Worm (Caenorhabditis elegans): Measurements from ENCODE around the gene zipt-17.

zipt-17 gene

ce11 chrIV:17405530-17405929 lies 38.3 kb upstream of the zipt-17 start, which contains the start of gene pmp-4:
Gene pmp-4, minus strand, starts transcription at chrIV:17405630.
- TF ChIP-seq B0035.1 (tag; optimal IDR thresholded peaks at IDR 0.05): no peak
- TF ChIP-seq nhr-80 (tag; optimal IDR thresholded peaks at IDR 0.05): peak; percentile 54

ce11 chrIV:17399455-17399854 lies 32.3 kb upstream of the zipt-17 start, which contains the start of gene T02D1.4:
Gene T02D1.4, plus strand, starts transcription at chrIV:17399755.
- TF ChIP-seq attf-6 (GFP tag; IDR thresholded peaks at IDR 0.05) (no peak), rcor-1 (GFP tag; IDR thresholded peaks at IDR 0.05) (no peak), F37B4.10 (GFP tag; IDR thresholded peaks at IDR 0.05) (no peak), somi-1 (GFP tag; optimal IDR thresholded peaks at IDR 0.05) (no peak), rec-8 (tag; optimal IDR thresholded peaks at IDR 0.05) (no peak), F22D6.2 (tag; optimal IDR thresholded peaks at IDR 0.05) (no peak), akir-1 (GFP tag; optimal IDR thresholded peaks at IDR 0.05) (no peak), D2030.7 (GFP tag; IDR thresholded peaks at IDR 0.05) (no peak), hsf-1 (GFP tag; IDR thresholded peaks at IDR 0.05) (no peak), C06A6.2 (GFP tag; conservative IDR thresholded peaks at IDR 0.05) (no peak)

ce11 chrIV:17395910-17396309 lies 28.7 kb upstream of the zipt-17 start, which contains the start of gene sru-15:
Gene sru-15, plus strand, starts transcription at chrIV:17396210.
- TF ChIP-seq hsf-1 (GFP tag; IDR thresholded peaks at IDR 0.05) (no peak), lag-1 (GFP tag; IDR thresholded peaks at IDR 0.05) (no peak), bed-2 (GFP tag; IDR thresholded peaks at IDR 0.05) (no peak), athp-1 (tag; optimal IDR thresholded peaks at IDR 0.05) (no peak), madf-8 (GFP tag; conservative IDR thresholded peaks at IDR 0.05) (no peak), C06A6.2 (GFP tag; conservative IDR thresholded peaks at IDR 0.05) (no peak)

- TF ChIP-seq let-607 (tag; optimal IDR thresholded peaks at IDR 0.05): peak; percentile 18 to 49
- TF ChIP-seq Y67H2A.10 (GFP tag; conservative IDR thresholded peaks at IDR 0.05): no peak
- peak; percentile 86 for TF ChIP-seq nhr-80 (tag; optimal IDR thresholded peaks at IDR 0.05)
These were observed 20.3 kb upstream of the zipt-17 start, which contains the start of gene T02D1.8 for ce11 chrIV:17387442-17387967. Gene T02D1.8, minus strand, starts transcription at chrIV:17387492.

- no peak for TF ChIP-seq egrh-3 (GFP tag; IDR thresholded peaks at IDR 0.05)
- TF ChIP-seq bed-1 (GFP tag; IDR thresholded peaks at IDR 0.05): no peak
- no peak for TF ChIP-seq F57C9.4 (tag; optimal IDR thresholded peaks at IDR 0.05)
These were observed 15.9 kb upstream of the zipt-17 start, which contains the start of gene C30H6.12 for ce11 chrIV:17383046-17383445. Gene C30H6.12, plus strand, starts transcription at chrIV:17383346.

ce11 chrIV:17382029-17382428 lies 14.8 kb upstream of the zipt-17 start, which contains the start of gene C30H6.8:
Gene C30H6.8, plus strand, starts transcription at chrIV:17382329.
- TF ChIP-seq nfya-1 (tag; optimal IDR thresholded peaks at IDR 0.05; ENCODE audit: borderline replicate concordance, insufficient read depth): no peak
- TF ChIP-seq Y53F4B.3 (GFP tag; IDR thresholded peaks at IDR 0.05): no peak
- TF ChIP-seq repo-1 (tag; optimal IDR thresholded peaks at IDR 0.05): no peak
- TF ChIP-seq nfyb-1 (GFP tag; IDR thresholded peaks at IDR 0.05): no peak
- no peak for TF ChIP-seq Y56A3A.18 (GFP tag; IDR thresholded peaks at IDR 0.05)
- no peak for TF ChIP-seq mel-28 (tag; optimal IDR thresholded peaks at IDR 0.05; ENCODE audit: borderline replicate concordance)
- no peak for TF ChIP-seq dpl-1 (GFP tag; optimal IDR thresholded peaks at IDR 0.05)
- TF ChIP-seq ztf-26 (tag; optimal IDR thresholded peaks at IDR 0.05): no peak
- TF ChIP-seq F57C9.4 (tag; optimal IDR thresholded peaks at IDR 0.05): no peak
